Fruit fly (Drosophila melanogaster) whole organism, wandering third instar larva: ENCODE measurements around the gene MtnD.

ENCODE experiments used
- Abd-B ChIP-seq: fragments of >200 bp; optimal IDR thresholded peaks from 2 replicates; lab custom pipeline; 2017; ENCODE audit warnings: missing biosample characterization, missing genetic modification characterization
- CG32264 ChIP-seq: fragments of 200-800 bp; sonication (Bioruptor generic); optimal IDR thresholded peaks from 2 replicates; lab custom pipeline; 2016; ENCODE audit warnings: missing biosample characterization, missing genetic modification characterization
- CG9705 ChIP-seq: fragments of 200-800 bp; sonication (Bioruptor generic); optimal IDR thresholded peaks from 2 replicates; lab custom pipeline; 2018; ENCODE audit warnings: missing biosample characterization, mild to moderate bottlenecking, missing genetic modification characterization
- CrebA ChIP-seq: fragments of 200-800 bp; sonication (Bioruptor generic); optimal IDR thresholded peaks from 2 replicates; lab custom pipeline; 2016; ENCODE audit warnings: missing biosample characterization, mild to moderate bottlenecking, missing genetic modification characterization, borderline replicate concordance
- Dfd ChIP-seq: fragments of >200 bp; optimal IDR thresholded peaks from 2 replicates; lab custom pipeline; 2017; ENCODE audit warnings: missing biosample characterization, missing genetic modification characterization
- Dif ChIP-seq: fragments of 200-275, 200-300 bp; sonication (Bioruptor generic); optimal IDR thresholded peaks from 2 replicates; lab custom pipeline; 2018; ENCODE audit warnings: missing biosample characterization, missing genetic modification characterization; ENCODE audit not compliant: partially characterized antibody
- GATAd ChIP-seq: sonication (Bioruptor generic); optimal IDR thresholded peaks from 2 replicates; lab custom pipeline; 2016; ENCODE audit warnings: missing biosample characterization, missing genetic modification characterization
- HLH106 ChIP-seq: fragments of 200-800 bp; optimal IDR thresholded peaks from 3 replicates; lab custom pipeline; 2019; ENCODE audit warnings: missing biosample characterization, mild to moderate bottlenecking, missing genetic modification characterization, moderate library complexity
- Hnf4 ChIP-seq: fragments of 200-800 bp; sonication (Bioruptor generic); optimal IDR thresholded peaks from 2 replicates; lab custom pipeline; 2016; ENCODE audit warnings: missing biosample characterization, mild to moderate bottlenecking, missing genetic modification characterization
- Hr78 ChIP-seq: fragments of >200 bp; optimal IDR thresholded peaks from 2 replicates; lab custom pipeline; 2017; ENCODE audit warnings: missing biosample characterization, missing genetic modification characterization
- Hr83 ChIP-seq: fragments of 200-300 bp; sonication (Bioruptor generic); optimal IDR thresholded peaks from 2 replicates; lab custom pipeline; 2016; ENCODE audit warnings: missing biosample characterization, mild to moderate bottlenecking, missing genetic modification characterization, moderate library complexity; ENCODE audit not compliant: poor library complexity, severe bottlenecking
- Jra ChIP-seq: sonication (Bioruptor generic); optimal IDR thresholded peaks from 2 replicates; lab custom pipeline; 2016; ENCODE audit warnings: missing biosample characterization, missing genetic modification characterization
- Mio ChIP-seq: sonication (Bioruptor generic); optimal IDR thresholded peaks from 2 replicates; lab custom pipeline; 2016; ENCODE audit warnings: missing biosample characterization, missing genetic modification characterization
- Myc ChIP-seq: fragments of >200 bp; optimal IDR thresholded peaks from 2 replicates; lab custom pipeline; 2017
- N ChIP-seq: fragments of >200 bp; optimal IDR thresholded peaks from 2 replicates; lab custom pipeline; 2018; ENCODE audit warnings: missing biosample characterization, missing external identifiers, missing genetic modification characterization
- OdsH ChIP-seq: fragments of 200-800 bp; sonication (Bioruptor generic); optimal IDR thresholded peaks from 2 replicates; lab custom pipeline; 2016; ENCODE audit warnings: missing biosample characterization, mild to moderate bottlenecking, missing genetic modification characterization
- Rel ChIP-seq, 2 experiments: fragments of 200-800 bp; sonication (Bioruptor generic) in 1 of 2; optimal IDR thresholded peaks; 2 replicates in 1 of 2; 3 replicates in 1 of 2; lab custom pipeline; 2016 to 2019; ENCODE audit warnings: mild to moderate bottlenecking in 2 of 2, missing biosample characterization in 2 of 2, missing genetic modification characterization in 2 of 2, moderate library complexity in 1 of 2
- Sp1 ChIP-seq: fragments of 200-800 bp; sonication (Bioruptor generic); optimal IDR thresholded peaks from 3 replicates; lab custom pipeline; 2019; ENCODE audit warnings: missing biosample characterization, mild to moderate bottlenecking, missing genetic modification characterization, moderate library complexity
- Vsx2 ChIP-seq: fragments of 200-300, 225-300 bp; sonication (Bioruptor generic); optimal IDR thresholded peaks from 2 replicates; lab custom pipeline; 2018; ENCODE audit warnings: missing biosample characterization, missing genetic modification characterization; ENCODE audit not compliant: partially characterized antibody
- br ChIP-seq: fragments of 200-800 bp; sonication (Bioruptor generic); optimal IDR thresholded peaks from 2 replicates; lab custom pipeline; 2016; ENCODE audit warnings: missing biosample characterization, missing genetic modification characterization
- brk ChIP-seq: fragments of 200-800 bp; sonication (Bioruptor generic); optimal IDR thresholded peaks from 2 replicates; lab custom pipeline; 2016; ENCODE audit warnings: missing biosample characterization, mild to moderate bottlenecking, missing genetic modification characterization
- dl ChIP-seq, 2 experiments: fragments of 175-275, 200-275 bp in 1 of 2; fragments of 200-275 bp in 1 of 2; sonication (Bioruptor generic); optimal IDR thresholded peaks; lab custom pipeline; 2018; ENCODE audit warnings: mild to moderate bottlenecking in 2 of 2, missing biosample characterization in 2 of 2, missing genetic modification characterization in 2 of 2, moderate library complexity in 2 of 2; ENCODE audit not compliant: partially characterized antibody in 2 of 2, insufficient read depth in 1 of 2
- dmrt93B ChIP-seq: fragments of 200-800 bp; sonication (Bioruptor generic); optimal IDR thresholded peaks from 2 replicates; lab custom pipeline; 2018; ENCODE audit warnings: missing biosample characterization, mild to moderate bottlenecking, missing genetic modification characterization
- dsf ChIP-seq: sonication (Bioruptor generic); optimal IDR thresholded peaks from 2 replicates; lab custom pipeline; 2016; ENCODE audit warnings: missing biosample characterization, missing genetic modification characterization, borderline replicate concordance
- ey ChIP-seq: fragments of 200-800 bp; sonication (Bioruptor generic); optimal IDR thresholded peaks from 2 replicates; lab custom pipeline; 2016; ENCODE audit warnings: missing biosample characterization, missing genetic modification characterization
- foxo ChIP-seq, 2 experiments: fragments of 200-800 bp; sonication (Bioruptor generic); optimal IDR thresholded peaks; 2 replicates in 1 of 2; 3 replicates in 1 of 2; lab custom pipeline; 2016 to 2017; ENCODE audit warnings: missing biosample characterization in 2 of 2, missing genetic modification characterization in 2 of 2
- fru ChIP-seq: fragments of 200-800 bp; sonication (Bioruptor generic); optimal IDR thresholded peaks from 3 replicates; lab custom pipeline; 2016; ENCODE audit warnings: missing biosample characterization, mild to moderate bottlenecking, missing genetic modification characterization
- h ChIP-seq: fragments of 200-800 bp; sonication (Bioruptor generic); optimal IDR thresholded peaks from 3 replicates; lab custom pipeline; 2016; ENCODE audit warnings: missing biosample characterization, mild to moderate bottlenecking, missing genetic modification characterization
- jim ChIP-seq: fragments of 175-275, 200-325 bp; sonication (Bioruptor generic); optimal IDR thresholded peaks from 2 replicates; lab custom pipeline; 2016; ENCODE audit warnings: missing biosample characterization, mild to moderate bottlenecking, missing genetic modification characterization
- lola ChIP-seq: fragments of >200 bp; optimal IDR thresholded peaks from 2 replicates; lab custom pipeline; 2017; ENCODE audit warnings: missing biosample characterization, missing genetic modification characterization
- pan ChIP-seq: fragments of >200 bp; optimal IDR thresholded peaks from 2 replicates; lab custom pipeline; 2017
- psq ChIP-seq: fragments of 200-800 bp; sonication (Bioruptor generic); optimal IDR thresholded peaks from 3 replicates; lab custom pipeline; 2017; ENCODE audit warnings: missing biosample characterization, mild to moderate bottlenecking, missing genetic modification characterization, moderate library complexity
- rgr ChIP-seq: fragments of 200-800 bp; sonication (Bioruptor generic); optimal IDR thresholded peaks from 3 replicates; lab custom pipeline; 2016; ENCODE audit warnings: missing biosample characterization, mild to moderate bottlenecking, missing genetic modification characterization
- sage ChIP-seq: fragments of 200-800 bp; sonication (Bioruptor generic); optimal IDR thresholded peaks from 2 replicates; lab custom pipeline; 2016; ENCODE audit warnings: missing biosample characterization, mild to moderate bottlenecking, missing genetic modification characterization
- sv ChIP-seq: fragments of 200-800 bp; sonication (Bioruptor generic); optimal IDR thresholded peaks from 3 replicates; lab custom pipeline; 2016; ENCODE audit warnings: missing biosample characterization, missing genetic modification characterization
- tai ChIP-seq: sonication (Bioruptor generic); optimal IDR thresholded peaks from 2 replicates; lab custom pipeline; 2016; ENCODE audit warnings: missing biosample characterization, missing genetic modification characterization
- usp ChIP-seq: fragments of >200 bp; optimal IDR thresholded peaks from 2 replicates; lab custom pipeline; 2017; ENCODE audit warnings: missing biosample characterization, missing genetic modification characterization
- woc ChIP-seq: sonication (Bioruptor generic); optimal IDR thresholded peaks from 2 replicates; lab custom pipeline; 2016; ENCODE audit warnings: missing biosample characterization, mild to moderate bottlenecking, missing genetic modification characterization

Gene MtnD

DNA sequence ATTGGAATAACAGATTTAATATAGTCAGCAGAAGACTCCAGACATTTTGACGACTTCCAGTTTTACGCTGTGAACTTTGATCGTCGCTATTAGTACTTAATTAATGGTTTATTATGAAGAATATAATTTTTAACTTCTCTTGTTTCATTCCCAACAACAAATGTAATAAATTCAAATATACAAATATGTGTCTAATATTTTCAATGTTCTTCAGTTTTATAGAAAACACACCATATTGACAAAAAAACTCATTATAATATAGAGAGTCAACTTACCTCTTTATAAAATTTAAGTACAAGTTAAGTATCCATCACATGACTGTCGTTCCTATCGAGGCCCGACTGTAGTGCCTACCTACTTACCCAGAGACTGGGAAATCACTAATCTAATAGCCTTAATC is 38.6 kb downstream of the MtnD start:
- TF ChIP-seq rgr, result no peak
- no peak for TF ChIP-seq Sp1
- no peak for TF ChIP-seq Rel (GFP tag; optimal IDR thresholded peaks at IDR 0.05; lab: Kevin White, UChicago)
- TF ChIP-seq Rel (tag; optimal IDR thresholded peaks at IDR 0.05; lab: Kevin White, UChicago), result no peak
- TF ChIP-seq GATAd (GFP tag; lab: Kevin White, UChicago), result no peak
- no peak for TF ChIP-seq brk (GFP tag; lab: Kevin White, UChicago)
- TF ChIP-seq dsf (GFP tag; lab: Kevin White, UChicago), result no peak
- no peak for TF ChIP-seq psq (GFP tag; lab: Kevin White, UChicago)
- TF ChIP-seq Dfd (GFP tag; lab: Kevin White, UChicago), result no peak
- no peak for TF ChIP-seq Jra (GFP tag; lab: Kevin White, UChicago)
- TF ChIP-seq jim, result no peak
- TF ChIP-seq sage, result no peak
- no peak for TF ChIP-seq Abd-B (GFP tag; lab: Kevin White, UChicago)
- no peak for TF ChIP-seq Vsx2 (GFP tag; lab: Kevin White, UChicago)
- TF ChIP-seq fru, result no peak
- no peak for TF ChIP-seq foxo (GFP tag; optimal IDR thresholded peaks at IDR 0.05; lab: Kevin White, UChicago)

DNA sequence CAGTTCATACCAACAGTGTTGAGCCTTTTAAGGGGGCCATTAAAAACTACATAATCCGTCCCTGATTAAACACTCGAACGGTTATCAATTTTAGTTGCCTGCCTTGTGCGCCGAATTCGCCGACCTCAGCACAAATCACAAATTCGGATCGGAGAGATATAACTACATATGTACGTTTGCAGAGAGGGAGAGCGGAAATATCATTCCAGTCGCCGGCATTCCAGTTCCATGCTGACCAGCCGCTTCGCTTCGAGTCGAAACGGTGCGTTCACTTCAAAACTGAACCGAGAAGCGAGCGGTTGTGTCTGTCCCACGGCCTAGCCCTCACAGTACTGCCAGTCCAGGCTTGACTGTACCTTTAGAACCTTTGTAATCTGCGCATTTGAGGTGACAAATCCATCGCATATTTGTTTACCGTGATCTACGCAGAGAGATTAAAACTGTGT is 39.8 kb downstream of the MtnD start:
- TF ChIP-seq dl (GFP tag; optimal IDR thresholded peaks at IDR 0.05; lab: Kevin White, UChicago; ENCODE audit: insufficient read depth in 1 of 2, partially characterized antibody in 2 of 2) (no peak), jim (no peak), ey (GFP tag; lab: Kevin White, UChicago) (peak; percentile 3), sage (no peak), psq (GFP tag; lab: Kevin White, UChicago) (no peak), br (GFP tag; lab: Kevin White, UChicago) (no peak), GATAd (GFP tag; lab: Kevin White, UChicago) (no peak), Hnf4 (GFP tag; lab: Kevin White, UChicago) (no peak), pan (lab: Kevin White, UChicago) (no peak), brk (GFP tag; lab: Kevin White, UChicago) (no peak), OdsH (GFP tag; lab: Kevin White, UChicago) (no peak), CG9705 (GFP tag; lab: Kevin White, UChicago) (no peak), h (GFP tag; lab: Kevin White, UChicago) (no peak), sv (no peak), Dif (peak; percentile 73), lola (GFP tag; lab: Kevin White, UChicago) (no peak), HLH106 (tag; lab: Kevin White, UChicago) (no peak), usp (GFP tag; lab: Kevin White, UChicago) (no peak), dmrt93B (no peak), CG32264 (GFP tag; lab: Kevin White, UChicago) (no peak), tai (GFP tag; lab: Kevin White, UChicago) (no peak), Dfd (GFP tag; lab: Kevin White, UChicago) (no peak), Myc (peak; percentile 15), dsf (GFP tag; lab: Kevin White, UChicago) (no peak), foxo (GFP tag; optimal IDR thresholded peaks at IDR 0.05; lab: Kevin White, UChicago) (peak in 1 of 2 experiments; percentile 47), Mio (GFP tag; lab: Kevin White, UChicago) (no peak), Abd-B (GFP tag; lab: Kevin White, UChicago) (no peak), Hr78 (GFP tag; lab: Kevin White, UChicago) (no peak), Rel (GFP tag; optimal IDR thresholded peaks at IDR 0.05; lab: Kevin White, UChicago) (no peak), Rel (tag; optimal IDR thresholded peaks at IDR 0.05; lab: Kevin White, UChicago) (peak; percentile 14), Sp1 (peak; percentile 48), N (GFP tag; lab: Kevin White, UChicago) (no peak), Vsx2 (GFP tag; lab: Kevin White, UChicago) (no peak), woc (no peak), CrebA (GFP tag; lab: Kevin White, UChicago) (no peak), rgr (peak; percentile 37), fru (no peak), Hr83 (GFP tag; lab: Kevin White, UChicago) (peak; percentile 80), Jra (GFP tag; lab: Kevin White, UChicago) (no peak)
